Worm (Caenorhabditis elegans) whole organism, L1 larva: ENCODE measurements around the gene clic-1.
A peak's percentile ranks its signal among the peaks of the same experiment; 100 is the strongest.

Experiments
- C04F5.9 ChIP-seq: sonication (generic microtip); optimal IDR thresholded peaks from 2 replicates; lab custom pipeline; 2016; ENCODE audit warnings: missing genetic modification characterization, missing compliant biosample characterization
- C16A3.4 ChIP-seq: fragments of 150-350 bp; optimal IDR thresholded peaks from 2 replicates; lab custom pipeline; 2014; ENCODE audit warnings: missing biosample characterization, missing genetic modification characterization
- Y116A8C.19 ChIP-seq: sonication (generic microtip); optimal IDR thresholded peaks from 2 replicates; lab custom pipeline; 2016; ENCODE audit warnings: missing compliant biosample characterization, missing genetic modification characterization, borderline replicate concordance
- aha-1 ChIP-seq: fragments of 150-350 bp; optimal IDR thresholded peaks from 2 replicates; lab custom pipeline; 2014; ENCODE audit warnings: missing biosample characterization, missing genetic modification characterization
- aly-2 ChIP-seq: fragments of 150-350 bp; optimal IDR thresholded peaks from 2 replicates; lab custom pipeline; 2014; ENCODE audit warnings: missing biosample characterization, missing genetic modification characterization
- ama-1 ChIP-seq: fragments of 150-350 bp; optimal IDR thresholded peaks from 2 replicates; lab custom pipeline; 2014
- ceh-63 ChIP-seq: fragments of 200-800 bp; sonication (Bioruptor generic); optimal IDR thresholded peaks from 2 replicates; lab custom pipeline; 2018; ENCODE audit warnings: mild to moderate bottlenecking, missing genetic modification characterization, missing compliant biosample characterization
- ceh-88 ChIP-seq: fragments of 200-800 bp; sonication (Bioruptor generic); IDR thresholded peaks from 2 replicates; pipeline ENCODE4 v1.3.6; 2022; ENCODE audit warnings: missing genetic modification characterization, missing compliant biosample characterization
- ceh-90 ChIP-seq: sonication (generic microtip); optimal IDR thresholded peaks from 2 replicates; lab custom pipeline; 2016; ENCODE audit warnings: missing genetic modification characterization, missing compliant biosample characterization
- ces-1 ChIP-seq: fragments of 150-350 bp; optimal IDR thresholded peaks from 2 replicates; lab custom pipeline; 2014; ENCODE audit warnings: missing biosample characterization, missing genetic modification reagents, missing genetic modification characterization
- dsc-1 ChIP-seq: sonication (generic microtip); optimal IDR thresholded peaks from 2 replicates; lab custom pipeline; 2016; ENCODE audit warnings: mild to moderate bottlenecking, missing genetic modification characterization, missing compliant biosample characterization
- efl-1 ChIP-seq, 4 experiments: fragments of 150-350 bp; optimal IDR thresholded peaks in 3 of 4; peaks in 1 of 4; 1 replicate in 1 of 4; 2 replicates in 3 of 4; lab custom pipeline; 2014; ENCODE audit warnings: missing biosample characterization in 2 of 4, missing genetic modification characterization in 2 of 4, missing genetic modification reagents in 2 of 4
- efl-3 ChIP-seq: fragments of 200-800 bp; sonication (Bioruptor generic); optimal IDR thresholded peaks from 2 replicates; lab custom pipeline; 2018; ENCODE audit warnings: mild to moderate bottlenecking, missing genetic modification characterization, missing compliant biosample characterization
- elt-2 ChIP-seq: sonication (generic microtip); optimal IDR thresholded peaks from 2 replicates; lab custom pipeline; 2016; ENCODE audit warnings: missing genetic modification characterization, mild to moderate bottlenecking, inconsistent platforms, missing compliant biosample characterization, missing genetic modification reagents
- elt-3 ChIP-seq, 6 experiments: fragments of 150-350 bp in 1 of 6; sonication (generic microtip); optimal IDR thresholded peaks; 2 replicates each; lab custom pipeline; 2017 to 2018; ENCODE audit warnings: missing biosample characterization in 6 of 6, missing genetic modification characterization in 6 of 6, inconsistent platforms in 1 of 6
- ets-5 ChIP-seq: fragments of 200-800 bp; sonication (Bioruptor generic); IDR thresholded peaks from 2 replicates; pipeline ENCODE4 v1.3.6; 2022; ENCODE audit warnings: missing genetic modification characterization, missing compliant biosample characterization
- fkh-10 ChIP-seq: sonication (generic microtip); optimal IDR thresholded peaks from 2 replicates; lab custom pipeline; 2017; ENCODE audit warnings: missing biosample characterization, missing genetic modification reagents, missing genetic modification characterization
- fkh-4 ChIP-seq: sonication (generic microtip); optimal IDR thresholded peaks from 2 replicates; lab custom pipeline; 2016; ENCODE audit warnings: missing compliant biosample characterization, missing genetic modification characterization, borderline replicate concordance
- fkh-8 ChIP-seq: sonication (generic microtip); optimal IDR thresholded peaks from 2 replicates; lab custom pipeline; 2016; ENCODE audit warnings: mild to moderate bottlenecking, missing genetic modification characterization, missing compliant biosample characterization
- fos-1 ChIP-seq: fragments of 150-350 bp; optimal IDR thresholded peaks from 2 replicates; lab custom pipeline; 2014; ENCODE audit warnings: missing biosample characterization, missing genetic modification characterization
- hlh-4 ChIP-seq: sonication (generic microtip); optimal IDR thresholded peaks from 2 replicates; lab custom pipeline; 2016; ENCODE audit warnings: mild to moderate bottlenecking, missing genetic modification characterization, missing compliant biosample characterization
- hpl-2 ChIP-seq: fragments of 150-350 bp; optimal IDR thresholded peaks from 2 replicates; lab custom pipeline; 2014; ENCODE audit warnings: missing biosample characterization, missing genetic modification reagents, missing genetic modification characterization
- isw-1 ChIP-seq: fragments of 200-800 bp; sonication (Bioruptor generic); IDR thresholded peaks from 2 replicates; pipeline ENCODE4 v1.3.6; 2022; ENCODE audit warnings: missing genetic modification characterization, missing compliant biosample characterization
- lin-13 ChIP-seq: fragments of 150-350 bp; optimal IDR thresholded peaks from 2 replicates; lab custom pipeline; 2014; ENCODE audit warnings: missing biosample characterization, missing genetic modification reagents, missing genetic modification characterization
- lin-14 ChIP-seq: fragments of 200-800 bp; sonication (Bioruptor generic); optimal IDR thresholded peaks from 2 replicates; lab custom pipeline; 2018; ENCODE audit warnings: mild to moderate bottlenecking, missing genetic modification characterization, moderate library complexity, missing compliant biosample characterization
- lin-35 ChIP-seq, 2 experiments: fragments of 150-350 bp; optimal IDR thresholded peaks; 2 replicates each; lab custom pipeline; 2014; ENCODE audit warnings: missing biosample characterization in 2 of 2, missing genetic modification characterization in 2 of 2, missing genetic modification reagents in 2 of 2
- lin-39 ChIP-seq: fragments of 150-350 bp; optimal IDR thresholded peaks from 2 replicates; lab custom pipeline; 2014; ENCODE audit warnings: missing biosample characterization, missing genetic modification reagents, missing genetic modification characterization
- lir-3 ChIP-seq: sonication (generic microtip); optimal IDR thresholded peaks from 2 replicates; lab custom pipeline; 2016; ENCODE audit warnings: mild to moderate bottlenecking, missing genetic modification characterization, moderate library complexity, missing compliant biosample characterization; ENCODE audit not compliant: poor library complexity
- lsy-2 ChIP-seq, 2 experiments: fragments of 150-350 bp; optimal IDR thresholded peaks; 2 replicates each; lab custom pipeline; 2014; ENCODE audit warnings: missing biosample characterization in 2 of 2, missing genetic modification characterization in 2 of 2
- mab-9 ChIP-seq: fragments of 200-800 bp; sonication (Bioruptor generic); IDR thresholded peaks from 2 replicates; pipeline ENCODE4 v1.3.6; 2022; ENCODE audit warnings: missing genetic modification reagents, missing genetic modification characterization, missing compliant biosample characterization
- mdl-1 ChIP-seq, 2 experiments: fragments of 150-350 bp; optimal IDR thresholded peaks; 2 replicates each; lab custom pipeline; 2014 to 2017; ENCODE audit warnings: missing biosample characterization in 2 of 2, missing genetic modification characterization in 2 of 2, inconsistent platforms in 1 of 2
- mep-1 ChIP-seq: fragments of 150-350 bp; optimal IDR thresholded peaks from 2 replicates; lab custom pipeline; 2014; ENCODE audit warnings: missing biosample characterization, missing genetic modification characterization
- nhr-11 ChIP-seq: fragments of 150-350 bp; optimal IDR thresholded peaks from 2 replicates; lab custom pipeline; 2014; ENCODE audit warnings: missing biosample characterization, missing genetic modification characterization
- nhr-12 ChIP-seq: sonication (generic microtip); optimal IDR thresholded peaks from 2 replicates; lab custom pipeline; 2017; ENCODE audit warnings: missing biosample characterization, missing genetic modification characterization
- nhr-19 ChIP-seq: fragments of 200-800 bp; sonication (Bioruptor generic); conservative IDR thresholded peaks from 2 replicates; pipeline ENCODE4 v1.3.6; 2022; ENCODE audit warnings: missing genetic modification characterization, missing compliant biosample characterization
- nhr-237 ChIP-seq: fragments of 150-350 bp; optimal IDR thresholded peaks from 2 replicates; lab custom pipeline; 2014; ENCODE audit warnings: missing biosample characterization, missing genetic modification characterization
- nhr-28 ChIP-seq: fragments of 150-350 bp; optimal IDR thresholded peaks from 2 replicates; lab custom pipeline; 2014; ENCODE audit warnings: missing biosample characterization, missing genetic modification characterization
- nhr-71 ChIP-seq: sonication (generic microtip); optimal IDR thresholded peaks from 2 replicates; lab custom pipeline; 2016; ENCODE audit warnings: mild to moderate bottlenecking, missing genetic modification characterization, moderate library complexity, missing compliant biosample characterization
- nhr-76 ChIP-seq: sonication (generic microtip); optimal IDR thresholded peaks from 2 replicates; lab custom pipeline; 2017; ENCODE audit warnings: missing biosample characterization, missing genetic modification characterization
- nhr-85 ChIP-seq: sonication (generic microtip); peaks from one replicate; lab custom pipeline; 2016; ENCODE audit warnings: missing genetic modification characterization, inconsistent platforms, missing compliant biosample characterization
- pax-3 ChIP-seq: fragments of 200-800 bp; sonication (Bioruptor generic); optimal IDR thresholded peaks from 2 replicates; lab custom pipeline; 2018; ENCODE audit warnings: mild to moderate bottlenecking, missing genetic modification characterization, moderate library complexity, missing compliant biosample characterization
- rnt-1 ChIP-seq: sonication (generic microtip); optimal IDR thresholded peaks from 2 replicates; lab custom pipeline; 2016; ENCODE audit warnings: mild to moderate bottlenecking, missing genetic modification characterization, moderate library complexity, missing compliant biosample characterization
- snpc-4 ChIP-seq: fragments of 150-350 bp; optimal IDR thresholded peaks from 2 replicates; lab custom pipeline; 2014; ENCODE audit warnings: missing biosample characterization, missing genetic modification characterization
- snu-23 ChIP-seq: sonication (generic microtip); optimal IDR thresholded peaks from 2 replicates; lab custom pipeline; 2016; ENCODE audit warnings: missing genetic modification characterization, missing compliant biosample characterization
- sox-4 ChIP-seq: sonication (generic microtip); optimal IDR thresholded peaks from 2 replicates; lab custom pipeline; 2016; ENCODE audit warnings: missing genetic modification characterization, missing compliant biosample characterization
- sptf-1 ChIP-seq: fragments of 150-350 bp; optimal IDR thresholded peaks from 2 replicates; lab custom pipeline; 2014; ENCODE audit warnings: missing biosample characterization, missing genetic modification characterization
- sup-37 ChIP-seq: fragments of 200-800 bp; sonication (Bioruptor generic); optimal IDR thresholded peaks from 2 replicates; lab custom pipeline; 2018; ENCODE audit warnings: mild to moderate bottlenecking, missing genetic modification characterization, missing compliant biosample characterization
- unc-130 ChIP-seq: fragments of 150-350 bp; optimal IDR thresholded peaks from 2 replicates; lab custom pipeline; 2017; ENCODE audit warnings: missing biosample characterization, missing genetic modification characterization, inconsistent platforms
- unc-30 ChIP-seq: sonication (generic microtip); optimal IDR thresholded peaks from 2 replicates; lab custom pipeline; 2017; ENCODE audit warnings: missing biosample characterization, missing genetic modification characterization
- unc-86 ChIP-seq: sonication (generic microtip); optimal IDR thresholded peaks from 2 replicates; lab custom pipeline; 2016; ENCODE audit warnings: missing genetic modification characterization, missing compliant biosample characterization
- unc-98 ChIP-seq: fragments of 200-800 bp; sonication (Bioruptor generic); IDR thresholded peaks from 2 replicates; pipeline ENCODE4 v1.3.6; 2022; ENCODE audit warnings: missing genetic modification characterization, missing compliant biosample characterization
- vab-15 ChIP-seq: sonication (generic microtip); optimal IDR thresholded peaks from 2 replicates; lab custom pipeline; 2017; ENCODE audit warnings: missing genotype, mild to moderate bottlenecking, missing genetic modification characterization, missing compliant biosample characterization
- zag-1 ChIP-seq: fragments of 150-350 bp; optimal IDR thresholded peaks from 2 replicates; lab custom pipeline; 2014; ENCODE audit warnings: missing biosample characterization, missing genetic modification characterization
- ztf-4 ChIP-seq: fragments of 150-350 bp; optimal IDR thresholded peaks from 2 replicates; lab custom pipeline; 2014; ENCODE audit warnings: missing biosample characterization, missing genetic modification characterization

clic-1 gene

DNA sequence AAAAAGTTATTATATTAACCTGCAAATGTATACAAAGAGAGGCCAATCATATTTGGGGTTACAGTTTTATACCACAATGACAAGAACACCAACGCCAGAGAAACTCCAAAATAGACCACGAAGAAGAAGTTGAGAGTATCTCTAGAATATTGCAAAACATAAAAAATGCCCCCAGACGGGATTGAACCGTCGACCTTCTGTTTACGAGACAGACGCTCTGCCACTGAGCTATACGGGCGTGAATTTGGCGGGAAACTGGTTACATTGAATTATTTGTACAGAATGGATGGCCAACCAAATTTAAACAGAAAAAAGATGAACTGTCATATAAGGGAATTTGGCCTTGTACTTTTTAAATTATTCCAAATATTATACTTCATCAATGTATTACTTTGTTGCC lies 4.2 kb downstream of the clic-1 start (continued):
- peak; percentile 71 for TF ChIP-seq nhr-71 (tag; lab: Kevin White, UChicago)
- TF ChIP-seq fkh-4 (tag; lab: Kevin White, UChicago): no peak
- no peak for TF ChIP-seq nhr-76 (tag; lab: Kevin White, UChicago)
- peak; percentile 50 for TF ChIP-seq fos-1
- peak; percentile 46 to 82 for TF ChIP-seq lin-35 (GFP tag; optimal IDR thresholded peaks at IDR 0.05; lab: Kevin White, UChicago)
- no peak for TF ChIP-seq aha-1 (tag; lab: Kevin White, UChicago)
- TF ChIP-seq aly-2 (tag; lab: Kevin White, UChicago): no peak
- TF ChIP-seq snpc-4 (tag; lab: Kevin White, UChicago): no peak
- peak; percentile 44 for TF ChIP-seq mep-1 (tag; lab: Kevin White, UChicago)
- peak in 2 of 6 experiments; percentile 2 to 48 for TF ChIP-seq elt-3 (tag; optimal IDR thresholded peaks at IDR 0.05; lab: Kevin White, UChicago)
- peak; percentile 42 for TF ChIP-seq lin-13 (GFP tag; lab: Kevin White, UChicago)
- TF ChIP-seq snu-23 (GFP tag; lab: Kevin White, UChicago): peak; percentile 79
- TF ChIP-seq pax-3: no peak
- no peak for TF ChIP-seq unc-30
- TF ChIP-seq mab-9 (GFP tag; lab: Robert Waterston, UW): no peak
- TF ChIP-seq nhr-19: peak; percentile 49
- no peak for TF ChIP-seq hlh-4
- TF ChIP-seq lin-14 (GFP tag; lab: Kevin White, UChicago): peak; percentile 49
- no peak for TF ChIP-seq vab-15 (tag; lab: Kevin White, UChicago)
- peak; percentile 26 to 66 for TF ChIP-seq lsy-2 (tag; optimal IDR thresholded peaks at IDR 0.05; lab: Kevin White, UChicago)
- no peak for TF ChIP-seq nhr-28 (tag; lab: Kevin White, UChicago)
- no peak for TF ChIP-seq unc-98
- TF ChIP-seq C16A3.4: peak; percentile 54
- peak; percentile 38 to 52 for TF ChIP-seq efl-1 (optimal IDR thresholded peaks at IDR 0.05; lab: Kevin White, UChicago)
- TF ChIP-seq efl-1 (GFP tag; optimal IDR thresholded peaks at IDR 0.05 in 1 of 2; lab: Kevin White, UChicago): peak; percentile 47 to 93
- TF ChIP-seq nhr-11: no peak
- peak; percentile 48 for TF ChIP-seq lir-3 (tag; lab: Kevin White, UChicago)
- TF ChIP-seq C04F5.9 (tag; lab: Kevin White, UChicago): no peak
- no peak for TF ChIP-seq efl-3 (GFP tag; lab: Kevin White, UChicago)
- TF ChIP-seq Y116A8C.19: no peak
- TF ChIP-seq unc-86 (tag; lab: Kevin White, UChicago): peak; percentile 21
- TF ChIP-seq ceh-90 (tag; lab: Kevin White, UChicago): no peak
- TF ChIP-seq ztf-4 (tag; lab: Kevin White, UChicago): peak; percentile 73
- peak; percentile 19 for TF ChIP-seq rnt-1
- TF ChIP-seq elt-2 (tag; lab: Kevin White, UChicago): no peak
- TF ChIP-seq sptf-1: no peak
- no peak for TF ChIP-seq lin-39
- peak; percentile 13 for TF ChIP-seq unc-130 (tag; lab: Kevin White, UChicago)
- no peak for TF ChIP-seq fkh-10 (GFP tag; lab: Kevin White, UChicago)
- no peak for TF ChIP-seq nhr-12 (tag; lab: Kevin White, UChicago)
- TF ChIP-seq ceh-88: peak; percentile 38; the same call in 1 of the 2 replicates
- TF ChIP-seq ama-1: peak; percentile 62
- TF ChIP-seq zag-1 (tag; lab: Kevin White, UChicago): no peak
- TF ChIP-seq nhr-85 (tag; lab: Kevin White, UChicago): peak; percentile 69
- TF ChIP-seq fkh-8 (tag; lab: Kevin White, UChicago): peak; percentile 45
- peak; percentile 55 for TF ChIP-seq hpl-2 (GFP tag; lab: Kevin White, UChicago)
- peak in 1 of 2 experiments; percentile 45 for TF ChIP-seq mdl-1 (tag; optimal IDR thresholded peaks at IDR 0.05; lab: Kevin White, UChicago)
- TF ChIP-seq ceh-63 (GFP tag; lab: Kevin White, UChicago): no peak
- TF ChIP-seq sox-4: no peak
- TF ChIP-seq nhr-237 (tag; lab: Kevin White, UChicago): no peak
- TF ChIP-seq sup-37 (GFP tag; lab: Kevin White, UChicago): no peak
- peak; percentile 53 for TF ChIP-seq dsc-1 (tag; lab: Kevin White, UChicago)
- TF ChIP-seq ces-1 (GFP tag; lab: Kevin White, UChicago): no peak
- TF ChIP-seq isw-1 (GFP tag; lab: Robert Waterston, UW): no peak
- no peak for TF ChIP-seq ets-5
